Worm (Caenorhabditis elegans): Measurements from ENCODE around the gene lin-15A.

- no peak for TF ChIP-seq unc-55 (GFP tag; optimal IDR thresholded peaks at IDR 0.05)
- no peak for TF ChIP-seq alr-1 (tag; optimal IDR thresholded peaks at IDR 0.05)
- TF ChIP-seq ama-1 (optimal IDR thresholded peaks at IDR 0.05) = no peak
- no peak for TF ChIP-seq egl-27 (tag; optimal IDR thresholded peaks at IDR 0.05)
- no peak for TF ChIP-seq elt-1 (tag; optimal IDR thresholded peaks at IDR 0.05)
- TF ChIP-seq R02D3.7 (tag; optimal IDR thresholded peaks at IDR 0.05) = no peak
- no peak for TF ChIP-seq nhr-12 (tag; optimal IDR thresholded peaks at IDR 0.05)
- TF ChIP-seq mbf-1 (tag; optimal IDR thresholded peaks at IDR 0.05) = no peak
- TF ChIP-seq unc-62 (GFP tag; optimal IDR thresholded peaks at IDR 0.05) = no peak
- TF ChIP-seq ceh-16 (tag; optimal IDR thresholded peaks at IDR 0.05) = no peak
These were observed 6.1 kb upstream of the lin-15A start, which contains the start of gene lin-15B for ce11 chrX:15725566-15726173.

Data from whole organism, L2 larva.